Worm (Caenorhabditis elegans) whole organism, L1 larva: ENCODE data around the gene spo-11.
A peak's percentile ranks its signal among the peaks of the same experiment; 100 is the strongest.

ENCODE experiments used
- C04F5.9 ChIP-seq: sonication (generic microtip); optimal IDR thresholded peaks from 2 replicates; lab custom pipeline; 2016; ENCODE audit warnings: missing genetic modification characterization, missing compliant biosample characterization
- C16A3.4 ChIP-seq: fragments of 150-350 bp; optimal IDR thresholded peaks from 2 replicates; lab custom pipeline; 2014; ENCODE audit warnings: missing biosample characterization, missing genetic modification characterization
- aha-1 ChIP-seq: fragments of 150-350 bp; optimal IDR thresholded peaks from 2 replicates; lab custom pipeline; 2014; ENCODE audit warnings: missing biosample characterization, missing genetic modification characterization
- alr-1 ChIP-seq: fragments of 200-800 bp; sonication (Bioruptor generic); optimal IDR thresholded peaks from 2 replicates; lab custom pipeline; 2018; ENCODE audit warnings: borderline replicate concordance, mild to moderate bottlenecking, missing genetic modification characterization, missing compliant biosample characterization
- aly-2 ChIP-seq: fragments of 150-350 bp; optimal IDR thresholded peaks from 2 replicates; lab custom pipeline; 2014; ENCODE audit warnings: missing biosample characterization, missing genetic modification characterization
- ceh-63 ChIP-seq: fragments of 200-800 bp; sonication (Bioruptor generic); optimal IDR thresholded peaks from 2 replicates; lab custom pipeline; 2018; ENCODE audit warnings: mild to moderate bottlenecking, missing genetic modification characterization, missing compliant biosample characterization
- ceh-88 ChIP-seq: fragments of 200-800 bp; sonication (Bioruptor generic); IDR thresholded peaks from 2 replicates; pipeline ENCODE4 v1.3.6; 2022; ENCODE audit warnings: missing genetic modification characterization, missing compliant biosample characterization
- dpl-1 ChIP-seq, 3 experiments: fragments of 150-350 bp in 2 of 3; sonication (generic microtip) in 1 of 3; optimal IDR thresholded peaks; 2 replicates each; lab custom pipeline; 2014 to 2017; ENCODE audit warnings: missing biosample characterization in 3 of 3, missing genetic modification characterization in 3 of 3, missing genetic modification reagents in 3 of 3
- efl-1 ChIP-seq, 4 experiments: fragments of 150-350 bp; optimal IDR thresholded peaks in 3 of 4; peaks in 1 of 4; 1 replicate in 1 of 4; 2 replicates in 3 of 4; lab custom pipeline; 2014; ENCODE audit warnings: missing biosample characterization in 2 of 4, missing genetic modification characterization in 2 of 4, missing genetic modification reagents in 2 of 4
- egl-13 ChIP-seq: sonication (generic microtip); optimal IDR thresholded peaks from 2 replicates; lab custom pipeline; 2016; ENCODE audit warnings: missing genotype, missing genetic modification reagents, missing genetic modification characterization, missing compliant biosample characterization
- elt-2 ChIP-seq: sonication (generic microtip); optimal IDR thresholded peaks from 2 replicates; lab custom pipeline; 2016; ENCODE audit warnings: missing genetic modification characterization, mild to moderate bottlenecking, inconsistent platforms, missing compliant biosample characterization, missing genetic modification reagents
- elt-3 ChIP-seq, 6 experiments: fragments of 150-350 bp in 1 of 6; sonication (generic microtip); optimal IDR thresholded peaks; 2 replicates each; lab custom pipeline; 2017 to 2018; ENCODE audit warnings: missing biosample characterization in 6 of 6, missing genetic modification characterization in 6 of 6, inconsistent platforms in 1 of 6
- fos-1 ChIP-seq: fragments of 150-350 bp; optimal IDR thresholded peaks from 2 replicates; lab custom pipeline; 2014; ENCODE audit warnings: missing biosample characterization, missing genetic modification characterization
- grh-1 ChIP-seq: fragments of 200-800 bp; sonication (Bioruptor generic); IDR thresholded peaks from 2 replicates; pipeline ENCODE4 v1.3.6; 2022; ENCODE audit warnings: missing genetic modification reagents, missing genetic modification characterization, missing compliant biosample characterization
- irx-1 ChIP-seq: sonication (generic microtip); optimal IDR thresholded peaks from 2 replicates; lab custom pipeline; 2016; ENCODE audit warnings: missing genetic modification characterization, missing compliant biosample characterization
- lin-14 ChIP-seq: fragments of 200-800 bp; sonication (Bioruptor generic); optimal IDR thresholded peaks from 2 replicates; lab custom pipeline; 2018; ENCODE audit warnings: mild to moderate bottlenecking, missing genetic modification characterization, moderate library complexity, missing compliant biosample characterization
- lsy-2 ChIP-seq, 2 experiments: fragments of 150-350 bp; optimal IDR thresholded peaks; 2 replicates each; lab custom pipeline; 2014; ENCODE audit warnings: missing biosample characterization in 2 of 2, missing genetic modification characterization in 2 of 2
- mdl-1 ChIP-seq, 2 experiments: fragments of 150-350 bp; optimal IDR thresholded peaks; 2 replicates each; lab custom pipeline; 2014 to 2017; ENCODE audit warnings: missing biosample characterization in 2 of 2, missing genetic modification characterization in 2 of 2, inconsistent platforms in 1 of 2
- nhr-11 ChIP-seq: fragments of 150-350 bp; optimal IDR thresholded peaks from 2 replicates; lab custom pipeline; 2014; ENCODE audit warnings: missing biosample characterization, missing genetic modification characterization
- nhr-12 ChIP-seq: sonication (generic microtip); optimal IDR thresholded peaks from 2 replicates; lab custom pipeline; 2017; ENCODE audit warnings: missing biosample characterization, missing genetic modification characterization
- nhr-19 ChIP-seq: fragments of 200-800 bp; sonication (Bioruptor generic); conservative IDR thresholded peaks from 2 replicates; pipeline ENCODE4 v1.3.6; 2022; ENCODE audit warnings: missing genetic modification characterization, missing compliant biosample characterization
- nhr-20 ChIP-seq: sonication (generic microtip); optimal IDR thresholded peaks from 2 replicates; lab custom pipeline; 2016; ENCODE audit warnings: mild to moderate bottlenecking, missing genetic modification characterization, missing compliant biosample characterization
- nhr-28 ChIP-seq: fragments of 150-350 bp; optimal IDR thresholded peaks from 2 replicates; lab custom pipeline; 2014; ENCODE audit warnings: missing biosample characterization, missing genetic modification characterization
- nhr-47 ChIP-seq: sonication (generic microtip); optimal IDR thresholded peaks from 2 replicates; lab custom pipeline; 2016; ENCODE audit warnings: mild to moderate bottlenecking, missing genetic modification characterization, moderate library complexity, missing compliant biosample characterization
- nhr-71 ChIP-seq: sonication (generic microtip); optimal IDR thresholded peaks from 2 replicates; lab custom pipeline; 2016; ENCODE audit warnings: mild to moderate bottlenecking, missing genetic modification characterization, moderate library complexity, missing compliant biosample characterization
- nhr-77 ChIP-seq: fragments of 150-350 bp; optimal IDR thresholded peaks from 2 replicates; lab custom pipeline; 2014; ENCODE audit warnings: missing biosample characterization, missing genetic modification characterization
- nhr-84 ChIP-seq: sonication (generic microtip); optimal IDR thresholded peaks from 2 replicates; lab custom pipeline; 2017; ENCODE audit warnings: missing biosample characterization, missing genetic modification characterization
- pag-3 ChIP-seq: sonication (generic microtip); optimal IDR thresholded peaks from 2 replicates; lab custom pipeline; 2017; ENCODE audit warnings: missing genetic modification characterization, mild to moderate bottlenecking, missing compliant biosample characterization, antibody characterized with exemption, borderline replicate concordance; ENCODE audit not compliant: insufficient read depth
- pax-3 ChIP-seq: fragments of 200-800 bp; sonication (Bioruptor generic); optimal IDR thresholded peaks from 2 replicates; lab custom pipeline; 2018; ENCODE audit warnings: mild to moderate bottlenecking, missing genetic modification characterization, moderate library complexity, missing compliant biosample characterization
- snpc-4 ChIP-seq: fragments of 150-350 bp; optimal IDR thresholded peaks from 2 replicates; lab custom pipeline; 2014; ENCODE audit warnings: missing biosample characterization, missing genetic modification characterization
- swsn-7 ChIP-seq: sonication (generic microtip); optimal IDR thresholded peaks from 2 replicates; lab custom pipeline; 2016; ENCODE audit warnings: missing genetic modification characterization, missing compliant biosample characterization
- tbx-2 ChIP-seq: sonication (generic microtip); optimal IDR thresholded peaks from 2 replicates; lab custom pipeline; 2016; ENCODE audit warnings: missing genetic modification characterization, missing compliant biosample characterization
- unc-130 ChIP-seq: fragments of 150-350 bp; optimal IDR thresholded peaks from 2 replicates; lab custom pipeline; 2017; ENCODE audit warnings: missing biosample characterization, missing genetic modification characterization, inconsistent platforms
- unc-30 ChIP-seq: sonication (generic microtip); optimal IDR thresholded peaks from 2 replicates; lab custom pipeline; 2017; ENCODE audit warnings: missing biosample characterization, missing genetic modification characterization
- unc-86 ChIP-seq: sonication (generic microtip); optimal IDR thresholded peaks from 2 replicates; lab custom pipeline; 2016; ENCODE audit warnings: missing genetic modification characterization, missing compliant biosample characterization
- unc-98 ChIP-seq: fragments of 200-800 bp; sonication (Bioruptor generic); IDR thresholded peaks from 2 replicates; pipeline ENCODE4 v1.3.6; 2022; ENCODE audit warnings: missing genetic modification characterization, missing compliant biosample characterization
- vab-15 ChIP-seq: sonication (generic microtip); optimal IDR thresholded peaks from 2 replicates; lab custom pipeline; 2017; ENCODE audit warnings: missing genotype, mild to moderate bottlenecking, missing genetic modification characterization, missing compliant biosample characterization
- zag-1 ChIP-seq: fragments of 150-350 bp; optimal IDR thresholded peaks from 2 replicates; lab custom pipeline; 2014; ENCODE audit warnings: missing biosample characterization, missing genetic modification characterization
- zip-4 ChIP-seq: fragments of 200-800 bp; sonication (Bioruptor generic); optimal IDR thresholded peaks from 2 replicates; lab custom pipeline; 2018; ENCODE audit warnings: mild to moderate bottlenecking, missing genetic modification characterization, moderate library complexity, missing compliant biosample characterization

spo-11 gene

DNA sequence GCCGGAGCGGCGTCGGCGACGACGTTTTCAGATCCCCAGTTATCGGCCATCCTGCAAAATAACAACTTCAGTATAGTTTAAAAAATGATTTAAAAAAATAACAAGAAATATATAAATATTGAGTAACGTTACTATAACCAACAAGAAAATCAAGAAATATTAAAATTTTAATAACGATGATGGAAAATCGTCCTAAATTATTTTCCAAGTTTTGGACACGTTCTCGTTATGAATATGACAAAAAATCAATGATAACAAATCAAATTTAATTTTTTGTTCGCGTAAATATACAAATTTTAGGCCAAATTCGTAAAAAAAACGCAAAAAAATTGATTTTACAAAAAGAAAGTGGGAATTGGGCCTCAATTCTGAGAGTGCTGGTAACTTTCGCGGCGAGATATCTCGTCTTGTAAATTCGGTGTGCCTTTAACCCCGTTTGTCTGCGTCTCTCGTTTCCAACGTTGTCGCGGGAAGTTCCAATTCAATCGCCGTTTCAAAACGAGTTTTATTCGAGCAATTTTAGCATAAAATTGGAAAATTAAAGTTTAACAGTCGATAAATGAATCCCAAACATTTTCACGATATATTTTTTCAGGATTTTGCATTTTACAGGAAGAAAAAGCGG is 13.6 kb downstream of the spo-11 start, which contains the start of gene rps-5 (continued):
- TF ChIP-seq lsy-2 (tag; optimal IDR thresholded peaks at IDR 0.05; lab: Kevin White, UChicago): peak; percentile 80 to 92
- TF ChIP-seq nhr-20 (tag; lab: Kevin White, UChicago): peak; percentile 59
- peak in 1 of 2 experiments; percentile 50 for TF ChIP-seq mdl-1 (tag; optimal IDR thresholded peaks at IDR 0.05; lab: Kevin White, UChicago)
- TF ChIP-seq ceh-88 (GFP tag; lab: Robert Waterston, UW): no peak
- no peak for TF ChIP-seq pax-3
- TF ChIP-seq lin-14 (GFP tag; lab: Kevin White, UChicago): peak; percentile 65
- TF ChIP-seq unc-130 (tag; lab: Kevin White, UChicago): peak; percentile 34
- peak; percentile 42 for TF ChIP-seq zag-1 (tag; lab: Kevin White, UChicago)
- TF ChIP-seq efl-1 (optimal IDR thresholded peaks at IDR 0.05; lab: Kevin White, UChicago): peak; percentile 79 to 89
- TF ChIP-seq efl-1 (GFP tag; optimal IDR thresholded peaks at IDR 0.05 in 1 of 2; lab: Kevin White, UChicago): peak; percentile 84 to 99
- no peak for TF ChIP-seq zip-4 (GFP tag; lab: Kevin White, UChicago)
- peak; percentile 61 for TF ChIP-seq swsn-7 (tag; lab: Kevin White, UChicago)
- TF ChIP-seq unc-30 (tag; lab: Kevin White, UChicago): no peak
- peak; percentile 35 for TF ChIP-seq snpc-4 (tag; lab: Kevin White, UChicago)
- TF ChIP-seq elt-2 (tag; lab: Kevin White, UChicago): peak; percentile 12
- peak; percentile 78 to 85 (median 84) for TF ChIP-seq dpl-1 (GFP tag; optimal IDR thresholded peaks at IDR 0.05; lab: Kevin White, UChicago)
- peak; percentile 59 for TF ChIP-seq tbx-2 (tag; lab: Kevin White, UChicago)
- no peak for TF ChIP-seq nhr-12
- peak in 1 of 6 experiments; percentile 11 for TF ChIP-seq elt-3 (tag; optimal IDR thresholded peaks at IDR 0.05; lab: Kevin White, UChicago)
- TF ChIP-seq egl-13 (tag; lab: Kevin White, UChicago): no peak
- TF ChIP-seq nhr-84 (tag; lab: Kevin White, UChicago): no peak
- TF ChIP-seq nhr-28 (tag; lab: Kevin White, UChicago): no peak
- TF ChIP-seq nhr-77 (tag; lab: Kevin White, UChicago): peak; percentile 36
- TF ChIP-seq alr-1 (tag; lab: Kevin White, UChicago): no peak
- TF ChIP-seq unc-98 (GFP tag; lab: Robert Waterston, UW): no peak
- no peak for TF ChIP-seq ceh-63
- peak; percentile 22 for TF ChIP-seq unc-86 (tag; lab: Kevin White, UChicago)
- peak; percentile 68 for TF ChIP-seq C16A3.4
- TF ChIP-seq nhr-47 (tag; lab: Kevin White, UChicago): peak; percentile 70
- TF ChIP-seq grh-1 (GFP tag; lab: Robert Waterston, UW): no peak
- no peak for TF ChIP-seq aha-1 (tag; lab: Kevin White, UChicago)
- no peak for TF ChIP-seq vab-15

DNA sequence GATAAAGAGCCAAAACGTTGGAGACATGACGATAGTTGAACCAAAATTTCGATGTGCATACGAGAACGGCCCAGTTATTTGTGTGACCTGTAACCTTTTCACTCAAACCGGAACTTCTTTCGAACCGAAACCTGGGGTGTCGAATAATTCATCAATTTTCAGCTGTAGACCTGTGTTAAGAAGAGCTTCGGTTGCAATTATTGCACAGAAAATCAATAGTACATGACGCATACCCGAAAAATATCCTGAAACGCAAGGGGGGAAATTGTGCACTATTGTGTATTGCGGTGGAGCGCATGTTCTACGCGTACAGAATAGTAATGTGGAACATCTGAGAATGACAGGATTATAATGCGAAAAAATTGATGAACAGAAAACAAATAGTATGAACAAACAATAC is 14.9 kb downstream of the spo-11 start, which contains the start of gene pigk-1:
pigk-1 (minus strand) TSS at position 248 of the 400 bp plus-strand sequence.
- TF ChIP-seq pag-3 (tag; lab: Kevin White, UChicago): no peak
- 0 out of 2 replicates have a peak, but pooled peaks have one; percentile 6 for TF ChIP-seq nhr-19 (GFP tag; lab: Robert Waterston, UW)
- TF ChIP-seq aly-2: peak; percentile 7
- peak; percentile 12 for TF ChIP-seq nhr-71 (tag; lab: Kevin White, UChicago)
- TF ChIP-seq lsy-2 (tag; optimal IDR thresholded peaks at IDR 0.05; lab: Kevin White, UChicago): peak in 1 of 2 experiments; percentile 37
- TF ChIP-seq fos-1: peak; percentile 27
- TF ChIP-seq nhr-11 (tag; lab: Kevin White, UChicago): no peak

DNA sequence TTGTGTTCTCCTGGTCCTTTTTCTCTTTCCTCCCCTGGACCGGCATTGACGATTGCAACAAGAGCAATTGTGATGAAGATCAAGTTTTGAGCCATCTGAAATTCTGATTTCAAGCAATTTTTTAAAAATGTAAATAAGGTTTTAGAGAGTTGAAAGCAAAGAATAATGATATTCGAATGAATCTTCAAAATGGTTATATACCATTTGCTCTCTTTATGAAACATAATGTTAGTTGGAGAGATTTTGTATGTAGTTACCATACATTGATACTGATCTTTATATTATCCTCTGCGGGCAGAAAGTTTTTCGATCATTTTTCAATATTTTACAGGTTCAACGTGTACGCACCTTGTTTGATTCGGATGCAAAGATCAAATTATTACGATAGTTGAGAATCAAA is 18.9 kb downstream of the spo-11 start, which contains the start of gene srlf-24:
srlf-24 (minus strand) TSS at position 101 of the 400 bp plus-strand sequence.
- TF ChIP-seq C04F5.9 (tag; lab: Kevin White, UChicago): no peak
- TF ChIP-seq efl-1 (optimal IDR thresholded peaks at IDR 0.05; lab: Kevin White, UChicago): no peak
- TF ChIP-seq efl-1 (GFP tag; optimal IDR thresholded peaks at IDR 0.05 in 1 of 2; lab: Kevin White, UChicago): peak in 1 of 2 experiments; percentile 51
- no peak for TF ChIP-seq irx-1 (tag; lab: Kevin White, UChicago)
